Fruit fly (Drosophila melanogaster) whole organism, pupa: ENCODE measurements around the gene Gr36a.

Experiments used
- CG10348 ChIP-seq: fragments of 200-800 bp; sonication (Bioruptor generic); IDR thresholded peaks from 2 replicates; pipeline ENCODE4 v1.3.6; 2022; ENCODE audit warnings: missing biosample characterization, missing genetic modification characterization
- CG12605 ChIP-seq: fragments of 200-800 bp; sonication (Bioruptor generic); IDR thresholded peaks from 2 replicates; pipeline ENCODE4 v1.3.6; 2022; ENCODE audit warnings: missing biosample characterization, missing genetic modification characterization
- CG13204 ChIP-seq: fragments of 200-800 bp; sonication (Bioruptor generic); optimal IDR thresholded peaks from 2 replicates; lab custom pipeline; 2018; ENCODE audit warnings: missing biosample characterization, mild to moderate bottlenecking, missing genetic modification characterization, moderate library complexity
- CG14655 ChIP-seq: fragments of 200-800 bp; sonication (Bioruptor generic); optimal IDR thresholded peaks from 3 replicates; lab custom pipeline; 2017; ENCODE audit warnings: mild to moderate bottlenecking, missing biosample characterization, missing genetic modification reagents, missing genetic modification characterization
- CG15710 ChIP-seq: fragments of 200-800 bp; sonication (Bioruptor generic); optimal IDR thresholded peaks from 2 replicates; lab custom pipeline; 2018; ENCODE audit warnings: missing biosample characterization, mild to moderate bottlenecking, missing genetic modification characterization, moderate library complexity
- CG17806 ChIP-seq: fragments of 200-800 bp; sonication (Bioruptor generic); optimal IDR thresholded peaks from 2 replicates; lab custom pipeline; 2018; ENCODE audit warnings: missing biosample characterization, mild to moderate bottlenecking, missing genetic modification characterization, moderate library complexity
- CG32121 ChIP-seq: fragments of 200-800 bp; sonication (Bioruptor generic); IDR thresholded peaks from 2 replicates; pipeline ENCODE4 v1.3.6; 2022; ENCODE audit warnings: missing biosample characterization, missing genetic modification characterization
- CG34367 ChIP-seq: fragments of 200-800 bp; sonication (Bioruptor generic); optimal IDR thresholded peaks from 2 replicates; lab custom pipeline; 2018; ENCODE audit warnings: missing biosample characterization, mild to moderate bottlenecking, missing genetic modification characterization
- CG4496 ChIP-seq: fragments of 200-800 bp; sonication (Bioruptor generic); IDR thresholded peaks from 3 replicates; pipeline ENCODE4 v1.3.6; 2022; ENCODE audit warnings: missing biosample characterization, missing genetic modification characterization
- CG8159 ChIP-seq: fragments of 200-800 bp; sonication (Bioruptor generic); optimal IDR thresholded peaks from 3 replicates; lab custom pipeline; 2018; ENCODE audit warnings: missing biosample characterization, mild to moderate bottlenecking, missing genetic modification characterization, moderate library complexity
- CG8301 ChIP-seq: fragments of 200-800 bp; sonication (Bioruptor generic); optimal IDR thresholded peaks from 2 replicates; lab custom pipeline; 2018; ENCODE audit warnings: missing biosample characterization, mild to moderate bottlenecking, missing genetic modification characterization
- CG9948 ChIP-seq: fragments of 200-800 bp; sonication (Bioruptor generic); optimal IDR thresholded peaks from 2 replicates; lab custom pipeline; 2018; ENCODE audit warnings: missing biosample characterization, mild to moderate bottlenecking, missing genetic modification characterization, moderate library complexity
- D1 ChIP-seq: fragments of 200-800 bp; sonication (Bioruptor generic); optimal IDR thresholded peaks from 2 replicates; lab custom pipeline; 2018; ENCODE audit warnings: missing biosample characterization, mild to moderate bottlenecking, missing genetic modification characterization, moderate library complexity
- EcR ChIP-seq: fragments of 200-800 bp; sonication (Bioruptor generic); optimal IDR thresholded peaks from 3 replicates; lab custom pipeline; 2019; ENCODE audit warnings: missing biosample characterization, missing genetic modification characterization, mild to moderate bottlenecking, moderate library complexity, missing genetic modification reagents
- Pif1A ChIP-seq: fragments of 200-800 bp; sonication (Bioruptor generic); optimal IDR thresholded peaks from 3 replicates; lab custom pipeline; 2016; ENCODE audit warnings: missing biosample characterization, missing genetic modification characterization
- Pif1B ChIP-seq: fragments of 200-800 bp; sonication (Bioruptor generic); optimal IDR thresholded peaks from 3 replicates; lab custom pipeline; 2016; ENCODE audit warnings: missing biosample characterization, missing genetic modification characterization
- fd96Ca ChIP-seq: fragments of 200-800 bp; sonication (Bioruptor generic); IDR thresholded peaks from 3 replicates; pipeline ENCODE4 v1.3.6; 2022; ENCODE audit warnings: missing biosample characterization, missing genetic modification characterization
- gl ChIP-seq: fragments of 200-800 bp; sonication (Bioruptor generic); optimal IDR thresholded peaks from 2 replicates; lab custom pipeline; 2018; ENCODE audit warnings: missing biosample characterization, mild to moderate bottlenecking, missing genetic modification characterization
- rn ChIP-seq: fragments of 200-800 bp; sonication (Bioruptor generic); IDR thresholded peaks from 2 replicates; pipeline ENCODE4 v1.3.6; 2022; ENCODE audit warnings: missing biosample characterization, missing genetic modification characterization

Gr36a gene

DNA sequence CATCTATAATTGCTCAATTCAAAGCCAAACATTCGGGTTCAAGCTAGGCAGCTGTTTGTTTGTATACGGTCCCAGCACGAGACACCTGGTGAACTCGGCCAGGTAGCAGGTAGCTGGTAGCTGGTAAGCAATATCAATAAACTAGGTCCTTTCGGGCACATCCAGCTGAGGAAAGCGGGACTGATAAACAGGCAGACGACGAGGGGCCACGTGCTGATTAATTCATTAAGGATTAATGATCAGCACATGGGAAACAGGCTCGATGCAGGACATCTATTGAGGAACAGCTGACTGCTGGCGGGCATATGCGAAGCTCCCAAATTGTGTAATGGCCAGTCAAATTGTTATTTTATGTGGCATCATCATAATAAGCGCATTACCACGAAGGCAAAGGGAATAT lies 45.8 kb downstream of the Gr36a start:
- no peak for TF ChIP-seq Pif1B (GFP tag; lab: Kevin White, UChicago)
- no peak for TF ChIP-seq CG32121 (GFP tag; lab: Robert Waterston, UW)
- no peak for TF ChIP-seq CG4496
- no peak for TF ChIP-seq CG9948 (tag; lab: Kevin White, UChicago)
- no peak for TF ChIP-seq fd96Ca
- no peak for TF ChIP-seq EcR (GFP tag; lab: Kevin White, UChicago)
- TF ChIP-seq CG13204 (GFP tag; lab: Kevin White, UChicago), result no peak
- TF ChIP-seq CG14655 (GFP tag; lab: Kevin White, UChicago), result no peak
- no peak for TF ChIP-seq CG8159 (tag; lab: Kevin White, UChicago)
- TF ChIP-seq CG15710 (tag; lab: Kevin White, UChicago), result no peak
- TF ChIP-seq gl (tag; lab: Kevin White, UChicago), result no peak
- TF ChIP-seq, all 21 proteins: peak for 0

DNA sequence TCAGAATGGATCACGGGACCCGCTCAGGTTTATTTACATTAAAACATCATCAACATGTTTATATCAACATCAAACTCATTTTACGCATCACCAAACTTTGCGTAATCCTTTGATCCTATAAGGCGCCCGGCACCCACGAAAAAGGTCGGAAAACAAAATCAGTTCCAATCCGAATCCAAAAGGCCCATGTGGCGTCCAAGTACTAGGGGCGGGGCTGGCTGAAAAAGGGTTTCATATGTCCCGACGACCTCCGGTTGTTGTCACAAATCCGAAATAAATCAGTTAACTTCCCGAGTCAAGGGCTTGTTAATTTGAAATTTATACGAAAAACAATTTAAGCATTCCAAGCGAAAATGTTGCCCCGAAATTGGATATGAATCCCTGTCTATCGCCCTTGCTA lies 47.1 kb downstream of the Gr36a start:
- TF ChIP-seq EcR (GFP tag; lab: Kevin White, UChicago) (no peak), fd96Ca (no peak), CG34367 (no peak), CG13204 (GFP tag; lab: Kevin White, UChicago) (no peak), CG8159 (tag; lab: Kevin White, UChicago) (no peak), CG17806 (no peak), Pif1A (no peak), CG10348 (GFP tag; lab: Robert Waterston, UW) (no peak), CG12605 (GFP tag; lab: Robert Waterston, UW) (no peak), CG9948 (tag; lab: Kevin White, UChicago) (no peak), CG4496 (no peak), CG14655 (GFP tag; lab: Kevin White, UChicago) (no peak), CG8301 (tag; lab: Kevin White, UChicago) (no peak), rn (GFP tag; lab: Robert Waterston, UW) (no peak)

DNA sequence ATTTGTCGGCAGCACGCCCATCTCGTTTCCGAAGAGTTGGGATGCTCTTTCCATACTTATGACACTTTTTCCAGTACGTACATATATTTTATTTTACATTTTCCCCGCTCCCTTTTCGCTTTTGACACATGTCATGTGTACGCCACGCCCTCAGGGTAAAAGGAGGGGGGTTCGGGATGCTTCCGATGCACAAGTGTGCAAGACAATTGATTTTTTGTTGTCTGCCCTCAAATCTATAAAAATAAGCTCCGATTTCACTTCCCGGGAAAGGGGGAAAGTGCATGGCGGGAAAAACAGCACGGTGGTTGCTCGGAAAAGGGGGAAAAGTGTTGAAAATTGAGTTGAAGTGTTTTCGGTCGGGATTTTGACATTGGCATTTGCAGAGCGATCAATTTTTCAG lies 50.7 kb downstream of the Gr36a start:
- no peak for TF ChIP-seq CG12605 (GFP tag; lab: Robert Waterston, UW)
- TF ChIP-seq EcR (GFP tag; lab: Kevin White, UChicago), result no peak
- TF ChIP-seq Pif1B (GFP tag; lab: Kevin White, UChicago), result no peak
- no peak for TF ChIP-seq D1 (tag; lab: Kevin White, UChicago)
- no peak for TF ChIP-seq CG32121 (GFP tag; lab: Robert Waterston, UW)
- no peak for TF ChIP-seq CG8301 (tag; lab: Kevin White, UChicago)
- TF ChIP-seq CG9948 (tag; lab: Kevin White, UChicago), result no peak
- TF ChIP-seq CG34367, result no peak
- TF ChIP-seq Pif1A, result no peak
- no peak for TF ChIP-seq CG8159 (tag; lab: Kevin White, UChicago)
- no peak for TF ChIP-seq gl (tag; lab: Kevin White, UChicago)
- no peak for TF ChIP-seq CG13204 (GFP tag; lab: Kevin White, UChicago)
